Worm (Caenorhabditis elegans) whole organism, L1 larva: Measurements from ENCODE around the gene cpd-2.

Experiments used
- aly-2 ChIP-seq: fragments of 150-350 bp; optimal IDR thresholded peaks from 2 replicates; lab custom pipeline; 2014; ENCODE audit warnings: missing biosample characterization, missing genetic modification characterization
- blmp-1 ChIP-seq: fragments of 150-350 bp; optimal IDR thresholded peaks from 2 replicates; lab custom pipeline; 2014; ENCODE audit warnings: missing biosample characterization, missing genetic modification characterization
- ceh-63 ChIP-seq: fragments of 200-800 bp; sonication (Bioruptor generic); optimal IDR thresholded peaks from 2 replicates; lab custom pipeline; 2018; ENCODE audit warnings: mild to moderate bottlenecking, missing genetic modification characterization, missing compliant biosample characterization
- dsc-1 ChIP-seq: sonication (generic microtip); optimal IDR thresholded peaks from 2 replicates; lab custom pipeline; 2016; ENCODE audit warnings: mild to moderate bottlenecking, missing genetic modification characterization, missing compliant biosample characterization
- efl-1 ChIP-seq, 4 experiments: fragments of 150-350 bp; optimal IDR thresholded peaks in 3 of 4; peaks in 1 of 4; 1 replicate in 1 of 4; 2 replicates in 3 of 4; lab custom pipeline; 2014; ENCODE audit warnings: missing biosample characterization in 2 of 4, missing genetic modification characterization in 2 of 4, missing genetic modification reagents in 2 of 4
- egl-13 ChIP-seq: sonication (generic microtip); optimal IDR thresholded peaks from 2 replicates; lab custom pipeline; 2016; ENCODE audit warnings: missing genotype, missing genetic modification reagents, missing genetic modification characterization, missing compliant biosample characterization
- elt-2 ChIP-seq: sonication (generic microtip); optimal IDR thresholded peaks from 2 replicates; lab custom pipeline; 2016; ENCODE audit warnings: missing genetic modification characterization, mild to moderate bottlenecking, inconsistent platforms, missing compliant biosample characterization, missing genetic modification reagents
- ets-5 ChIP-seq: fragments of 200-800 bp; sonication (Bioruptor generic); IDR thresholded peaks from 2 replicates; pipeline ENCODE4 v1.3.6; 2022; ENCODE audit warnings: missing genetic modification characterization, missing compliant biosample characterization
- fkh-4 ChIP-seq: sonication (generic microtip); optimal IDR thresholded peaks from 2 replicates; lab custom pipeline; 2016; ENCODE audit warnings: missing compliant biosample characterization, missing genetic modification characterization, borderline replicate concordance
- fos-1 ChIP-seq: fragments of 150-350 bp; optimal IDR thresholded peaks from 2 replicates; lab custom pipeline; 2014; ENCODE audit warnings: missing biosample characterization, missing genetic modification characterization
- hlh-4 ChIP-seq: sonication (generic microtip); optimal IDR thresholded peaks from 2 replicates; lab custom pipeline; 2016; ENCODE audit warnings: mild to moderate bottlenecking, missing genetic modification characterization, missing compliant biosample characterization
- irx-1 ChIP-seq: sonication (generic microtip); optimal IDR thresholded peaks from 2 replicates; lab custom pipeline; 2016; ENCODE audit warnings: missing genetic modification characterization, missing compliant biosample characterization
- lin-14 ChIP-seq: fragments of 200-800 bp; sonication (Bioruptor generic); optimal IDR thresholded peaks from 2 replicates; lab custom pipeline; 2018; ENCODE audit warnings: mild to moderate bottlenecking, missing genetic modification characterization, moderate library complexity, missing compliant biosample characterization
- mab-9 ChIP-seq: fragments of 200-800 bp; sonication (Bioruptor generic); IDR thresholded peaks from 2 replicates; pipeline ENCODE4 v1.3.6; 2022; ENCODE audit warnings: missing genetic modification reagents, missing genetic modification characterization, missing compliant biosample characterization
- mdl-1 ChIP-seq, 2 experiments: fragments of 150-350 bp; optimal IDR thresholded peaks; 2 replicates each; lab custom pipeline; 2014 to 2017; ENCODE audit warnings: missing biosample characterization in 2 of 2, missing genetic modification characterization in 2 of 2, inconsistent platforms in 1 of 2
- mep-1 ChIP-seq: fragments of 150-350 bp; optimal IDR thresholded peaks from 2 replicates; lab custom pipeline; 2014; ENCODE audit warnings: missing biosample characterization, missing genetic modification characterization
- nhr-19 ChIP-seq: fragments of 200-800 bp; sonication (Bioruptor generic); conservative IDR thresholded peaks from 2 replicates; pipeline ENCODE4 v1.3.6; 2022; ENCODE audit warnings: missing genetic modification characterization, missing compliant biosample characterization
- nhr-20 ChIP-seq: sonication (generic microtip); optimal IDR thresholded peaks from 2 replicates; lab custom pipeline; 2016; ENCODE audit warnings: mild to moderate bottlenecking, missing genetic modification characterization, missing compliant biosample characterization
- nhr-237 ChIP-seq: fragments of 150-350 bp; optimal IDR thresholded peaks from 2 replicates; lab custom pipeline; 2014; ENCODE audit warnings: missing biosample characterization, missing genetic modification characterization
- nhr-47 ChIP-seq: sonication (generic microtip); optimal IDR thresholded peaks from 2 replicates; lab custom pipeline; 2016; ENCODE audit warnings: mild to moderate bottlenecking, missing genetic modification characterization, moderate library complexity, missing compliant biosample characterization
- nhr-71 ChIP-seq: sonication (generic microtip); optimal IDR thresholded peaks from 2 replicates; lab custom pipeline; 2016; ENCODE audit warnings: mild to moderate bottlenecking, missing genetic modification characterization, moderate library complexity, missing compliant biosample characterization
- nhr-76 ChIP-seq: sonication (generic microtip); optimal IDR thresholded peaks from 2 replicates; lab custom pipeline; 2017; ENCODE audit warnings: missing biosample characterization, missing genetic modification characterization
- nhr-77 ChIP-seq: fragments of 150-350 bp; optimal IDR thresholded peaks from 2 replicates; lab custom pipeline; 2014; ENCODE audit warnings: missing biosample characterization, missing genetic modification characterization
- nhr-84 ChIP-seq: sonication (generic microtip); optimal IDR thresholded peaks from 2 replicates; lab custom pipeline; 2017; ENCODE audit warnings: missing biosample characterization, missing genetic modification characterization
- nhr-90 ChIP-seq: sonication (generic microtip); optimal IDR thresholded peaks from 2 replicates; lab custom pipeline; 2016; ENCODE audit warnings: mild to moderate bottlenecking, missing genetic modification characterization, missing compliant biosample characterization; ENCODE audit not compliant: poor library complexity
- pag-3 ChIP-seq: sonication (generic microtip); optimal IDR thresholded peaks from 2 replicates; lab custom pipeline; 2017; ENCODE audit warnings: missing genetic modification characterization, mild to moderate bottlenecking, missing compliant biosample characterization, antibody characterized with exemption, borderline replicate concordance; ENCODE audit not compliant: insufficient read depth
- skn-1 ChIP-seq: fragments of 150-350 bp; optimal IDR thresholded peaks from 2 replicates; lab custom pipeline; 2014; ENCODE audit warnings: missing biosample characterization, missing genetic modification characterization
- snu-23 ChIP-seq: sonication (generic microtip); optimal IDR thresholded peaks from 2 replicates; lab custom pipeline; 2016; ENCODE audit warnings: missing genetic modification characterization, missing compliant biosample characterization
- sptf-1 ChIP-seq: fragments of 150-350 bp; optimal IDR thresholded peaks from 2 replicates; lab custom pipeline; 2014; ENCODE audit warnings: missing biosample characterization, missing genetic modification characterization
- sup-37 ChIP-seq: fragments of 200-800 bp; sonication (Bioruptor generic); optimal IDR thresholded peaks from 2 replicates; lab custom pipeline; 2018; ENCODE audit warnings: mild to moderate bottlenecking, missing genetic modification characterization, missing compliant biosample characterization
- tbx-2 ChIP-seq: sonication (generic microtip); optimal IDR thresholded peaks from 2 replicates; lab custom pipeline; 2016; ENCODE audit warnings: missing genetic modification characterization, missing compliant biosample characterization
- tlp-1 ChIP-seq: fragments of 150-350 bp; optimal IDR thresholded peaks from 2 replicates; lab custom pipeline; 2014; ENCODE audit warnings: missing biosample characterization, missing genetic modification characterization
- unc-130 ChIP-seq: fragments of 150-350 bp; optimal IDR thresholded peaks from 2 replicates; lab custom pipeline; 2017; ENCODE audit warnings: missing biosample characterization, missing genetic modification characterization, inconsistent platforms
- unc-30 ChIP-seq: sonication (generic microtip); optimal IDR thresholded peaks from 2 replicates; lab custom pipeline; 2017; ENCODE audit warnings: missing biosample characterization, missing genetic modification characterization
- unc-86 ChIP-seq: sonication (generic microtip); optimal IDR thresholded peaks from 2 replicates; lab custom pipeline; 2016; ENCODE audit warnings: missing genetic modification characterization, missing compliant biosample characterization
- unc-98 ChIP-seq: fragments of 200-800 bp; sonication (Bioruptor generic); IDR thresholded peaks from 2 replicates; pipeline ENCODE4 v1.3.6; 2022; ENCODE audit warnings: missing genetic modification characterization, missing compliant biosample characterization
- vab-15 ChIP-seq: sonication (generic microtip); optimal IDR thresholded peaks from 2 replicates; lab custom pipeline; 2017; ENCODE audit warnings: missing genotype, mild to moderate bottlenecking, missing genetic modification characterization, missing compliant biosample characterization
- xbp-1 ChIP-seq: sonication (generic microtip); optimal IDR thresholded peaks from 2 replicates; lab custom pipeline; 2016; ENCODE audit warnings: missing genetic modification characterization, missing compliant biosample characterization
- zag-1 ChIP-seq: fragments of 150-350 bp; optimal IDR thresholded peaks from 2 replicates; lab custom pipeline; 2014; ENCODE audit warnings: missing biosample characterization, missing genetic modification characterization
- zip-4 ChIP-seq: fragments of 200-800 bp; sonication (Bioruptor generic); optimal IDR thresholded peaks from 2 replicates; lab custom pipeline; 2018; ENCODE audit warnings: mild to moderate bottlenecking, missing genetic modification characterization, moderate library complexity, missing compliant biosample characterization
- ztf-4 ChIP-seq: fragments of 150-350 bp; optimal IDR thresholded peaks from 2 replicates; lab custom pipeline; 2014; ENCODE audit warnings: missing biosample characterization, missing genetic modification characterization

The cpd-2 gene

ce11 chrX:16042480-16042879, 7.2 kb upstream of the cpd-2 start:
- no peak for TF ChIP-seq nhr-19 (GFP tag; lab: Robert Waterston, UW)
- TF ChIP-seq unc-98 (GFP tag; lab: Robert Waterston, UW), result no peak
- TF ChIP-seq nhr-71 (tag; lab: Kevin White, UChicago), result peak; percentile 10
- TF ChIP-seq nhr-47 (tag; lab: Kevin White, UChicago), result peak; percentile 17
- no peak for TF ChIP-seq aly-2

- TF ChIP-seq snu-23 (GFP tag; lab: Kevin White, UChicago), result no peak
- no peak for TF ChIP-seq efl-1 (optimal IDR thresholded peaks at IDR 0.05; lab: Kevin White, UChicago)
- TF ChIP-seq efl-1 (GFP tag; optimal IDR thresholded peaks at IDR 0.05 in 1 of 2; lab: Kevin White, UChicago), result peak in 1 of 2 experiments; percentile 49
Observed at ce11 chrX:16044325-16044724, 5.3 kb upstream of the cpd-2 start.

- TF ChIP-seq fkh-4 (tag; lab: Kevin White, UChicago) (no peak), nhr-76 (tag; lab: Kevin White, UChicago) (no peak), mab-9 (GFP tag; lab: Robert Waterston, UW) (no peak), zag-1 (tag; lab: Kevin White, UChicago) (no peak), dsc-1 (tag; lab: Kevin White, UChicago) (no peak), ztf-4 (no peak), skn-1 (tag; lab: Kevin White, UChicago) (no peak)
Observed at ce11 chrX:16046379-16046778, 3.3 kb upstream of the cpd-2 start.

ce11 chrX:16055245-16055644, 5.6 kb downstream of the cpd-2 start, which contains the start of gene T27A8.7:
TSS of gene T27A8.7 (plus strand) at chrX:16055545.
- TF ChIP-seq efl-1 (optimal IDR thresholded peaks at IDR 0.05; lab: Kevin White, UChicago) (no peak), efl-1 (GFP tag; optimal IDR thresholded peaks at IDR 0.05 in 1 of 2; lab: Kevin White, UChicago) (peak in 1 of 2 experiments; percentile 3), fos-1 (tag; lab: Kevin White, UChicago) (no peak)

- TF ChIP-seq unc-98 (GFP tag; lab: Robert Waterston, UW) (peak; percentile 89), pag-3 (tag; lab: Kevin White, UChicago) (peak; percentile 78), xbp-1 (tag; lab: Kevin White, UChicago) (peak; percentile 94), fos-1 (tag; lab: Kevin White, UChicago) (peak; percentile 96), irx-1 (tag; lab: Kevin White, UChicago) (peak; percentile 98), nhr-84 (peak; percentile 44), nhr-77 (tag; lab: Kevin White, UChicago) (peak; percentile 98), fkh-4 (tag; lab: Kevin White, UChicago) (peak; percentile 82), egl-13 (tag; lab: Kevin White, UChicago) (peak; percentile 96), mab-9 (GFP tag; lab: Robert Waterston, UW) (peak; percentile 97), mep-1 (peak; percentile 98), nhr-20 (peak; percentile 96), blmp-1 (tag; lab: Kevin White, UChicago) (peak; percentile 38), tbx-2 (peak; percentile 98), ztf-4 (peak; percentile 97), tlp-1 (tag; lab: Kevin White, UChicago) (peak; percentile 50), hlh-4 (tag; lab: Kevin White, UChicago) (peak; percentile 70), mdl-1 (tag; optimal IDR thresholded peaks at IDR 0.05; lab: Kevin White, UChicago) (peak; percentile 61 to 89), lin-14 (peak; percentile 96), efl-1 (optimal IDR thresholded peaks at IDR 0.05; lab: Kevin White, UChicago) (peak; percentile 80 to 87), efl-1 (GFP tag; optimal IDR thresholded peaks at IDR 0.05 in 1 of 2; lab: Kevin White, UChicago) (peak; percentile 49 to 97), elt-2 (tag; lab: Kevin White, UChicago) (peak; percentile 86), unc-130 (peak; percentile 92), nhr-237 (peak; percentile 95), unc-30 (tag; lab: Kevin White, UChicago) (peak; percentile 56), ets-5 (GFP tag; lab: Robert Waterston, UW) (0 out of 2 replicates have a peak, but pooled peaks have one; percentile 81), sptf-1 (no peak), nhr-90 (tag; lab: Kevin White, UChicago) (peak; percentile 99), ceh-63 (GFP tag; lab: Kevin White, UChicago) (peak; percentile 94), nhr-47 (tag; lab: Kevin White, UChicago) (peak; percentile 99), sup-37 (peak; percentile 84), nhr-71 (tag; lab: Kevin White, UChicago) (peak; percentile 97), nhr-19 (GFP tag; lab: Robert Waterston, UW) (peak; percentile 97), zip-4 (GFP tag; lab: Kevin White, UChicago) (peak; percentile 91), unc-86 (peak; percentile 94), skn-1 (tag; lab: Kevin White, UChicago) (peak; percentile 97), vab-15 (no peak)
Observed at ce11 chrX:16056404-16056803, 6.7 kb downstream of the cpd-2 start.
